Worm (Caenorhabditis elegans) whole organism, L4/young adult: ENCODE results near the gene F10C2.7.
A peak's percentile ranks its signal among the peaks of the same experiment; 100 is the strongest.

ENCODE experiments used
- W03F9.2 ChIP-seq: fragments of 150-350 bp; optimal IDR thresholded peaks from 2 replicates; lab custom pipeline; 2014; ENCODE audit warnings: missing biosample characterization, missing genetic modification characterization
- dao-5 ChIP-seq: sonication (generic microtip); optimal IDR thresholded peaks from 2 replicates; lab custom pipeline; 2016; ENCODE audit warnings: missing genotype, missing genetic modification characterization, moderate library complexity, missing compliant biosample characterization
- him-1 ChIP-seq: sonication (generic microtip); optimal IDR thresholded peaks from 2 replicates; lab custom pipeline; 2016; ENCODE audit warnings: missing genotype, missing genetic modification reagents, missing genetic modification characterization, missing compliant biosample characterization

Gene F10C2.7

DNA sequence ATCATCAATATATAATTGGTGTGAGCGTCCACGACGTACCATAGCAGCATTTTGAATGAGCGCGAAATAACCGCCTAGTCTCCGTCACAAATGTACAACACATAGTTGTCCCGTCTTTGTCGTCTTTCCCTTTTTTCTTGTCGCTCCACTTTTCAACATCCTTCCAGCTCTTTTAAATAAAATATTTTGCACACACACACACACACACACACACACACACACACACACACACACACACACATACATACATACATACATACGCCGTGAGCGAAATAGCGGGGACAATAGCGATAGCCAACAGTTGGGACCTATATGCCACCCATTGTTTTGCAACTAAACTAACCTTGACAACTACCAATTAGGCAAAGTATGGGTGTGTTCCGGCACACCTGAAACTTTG, 15.4 kb upstream of the F10C2.7 start:
- TF ChIP-seq W03F9.2 (tag; lab: Kevin White, UChicago) (no peak), him-1 (tag; lab: Kevin White, UChicago) (no peak), dao-5 (tag; lab: Kevin White, UChicago) (no peak)

- TF ChIP-seq him-1 (tag; lab: Kevin White, UChicago), result peak; percentile 60
- TF ChIP-seq dao-5 (tag; lab: Kevin White, UChicago), result no peak
These were observed 14.9 kb upstream of the F10C2.7 start for ce11 chrV:12038783-12039182.

- TF ChIP-seq him-1 (tag; lab: Kevin White, UChicago), result no peak
- no peak for TF ChIP-seq dao-5 (tag; lab: Kevin White, UChicago)
- no peak for TF ChIP-seq W03F9.2 (tag; lab: Kevin White, UChicago)
These were observed 13.9 kb upstream of the F10C2.7 start for ce11 chrV:12039755-12040154.

DNA sequence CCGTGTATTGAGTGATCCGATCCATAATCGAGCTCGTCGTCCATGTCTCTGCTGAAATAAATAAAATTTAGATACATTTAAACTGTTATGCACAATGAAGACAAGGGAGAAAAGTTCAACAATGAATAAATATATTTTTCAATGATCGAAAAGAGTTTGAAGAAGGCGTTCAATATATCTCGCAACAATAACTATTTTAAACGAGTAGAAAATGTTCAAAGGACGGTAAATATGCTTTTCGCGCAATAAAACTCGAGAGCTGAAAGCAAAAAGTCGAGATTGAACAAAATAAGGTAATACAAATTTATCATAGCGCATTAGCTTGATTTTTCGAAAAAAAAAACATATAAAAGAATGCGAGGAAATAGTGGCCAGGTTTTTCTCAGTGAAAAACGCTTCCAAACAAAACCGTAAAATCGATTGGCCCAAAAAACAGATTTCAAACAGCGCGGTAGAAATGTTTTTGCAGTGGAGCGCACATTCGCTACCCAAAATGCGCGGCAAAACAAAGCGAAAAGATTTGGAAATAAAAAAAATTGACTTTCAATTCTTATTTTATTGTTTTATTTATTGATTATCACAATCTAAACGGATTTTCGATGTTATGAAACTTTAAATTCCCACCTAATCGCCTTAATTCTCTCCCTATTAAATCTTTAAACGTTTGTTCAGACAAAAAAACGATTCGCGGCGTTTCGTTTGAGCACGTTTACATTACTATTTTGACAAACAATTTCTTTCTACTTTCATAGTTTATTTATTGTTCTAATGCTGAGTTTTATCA, 12.7 kb upstream of the F10C2.7 start, which contains the start of the genes kup-1 and F10C2.4:
kup-1 (minus strand) TSS at position 51 of the 784 bp plus-strand sequence.
F10C2.4 (plus strand) TSS at position 734 of the 784 bp plus-strand sequence.
- no peak for TF ChIP-seq W03F9.2 (tag; lab: Kevin White, UChicago)
- no peak for TF ChIP-seq dao-5 (tag; lab: Kevin White, UChicago)
- TF ChIP-seq him-1 (tag; lab: Kevin White, UChicago), result no peak

ce11 chrV:12045132-12045531, 8.6 kb upstream of the F10C2.7 start, which contains the start of gene F10C2.5:
TSS of gene F10C2.5 (plus strand) at chrV:12045432.
- TF ChIP-seq him-1 (tag; lab: Kevin White, UChicago) (no peak), dao-5 (tag; lab: Kevin White, UChicago) (no peak), W03F9.2 (tag; lab: Kevin White, UChicago) (no peak)

ce11 chrV:12047735-12048134, 6.0 kb upstream of the F10C2.7 start:
- no peak for TF ChIP-seq him-1 (tag; lab: Kevin White, UChicago)
- no peak for TF ChIP-seq dao-5 (tag; lab: Kevin White, UChicago)
- no peak for TF ChIP-seq W03F9.2 (tag; lab: Kevin White, UChicago)

- TF ChIP-seq him-1 (tag; lab: Kevin White, UChicago) (no peak), dao-5 (tag; lab: Kevin White, UChicago) (no peak)
These were observed 5.3 kb upstream of the F10C2.7 start, which contains the start of gene dars-2 for ce11 chrV:12048445-12048844. TSS of gene dars-2 (plus strand) at chrV:12048745.

ce11 chrV:12059719-12060118, 6.0 kb downstream of the F10C2.7 start, which contains the start of gene R07B7.2:
TSS of gene R07B7.2 (minus strand) at chrV:12059753.
- TF ChIP-seq him-1 (tag; lab: Kevin White, UChicago) (no peak), W03F9.2 (tag; lab: Kevin White, UChicago) (no peak), dao-5 (tag; lab: Kevin White, UChicago) (no peak)

DNA sequence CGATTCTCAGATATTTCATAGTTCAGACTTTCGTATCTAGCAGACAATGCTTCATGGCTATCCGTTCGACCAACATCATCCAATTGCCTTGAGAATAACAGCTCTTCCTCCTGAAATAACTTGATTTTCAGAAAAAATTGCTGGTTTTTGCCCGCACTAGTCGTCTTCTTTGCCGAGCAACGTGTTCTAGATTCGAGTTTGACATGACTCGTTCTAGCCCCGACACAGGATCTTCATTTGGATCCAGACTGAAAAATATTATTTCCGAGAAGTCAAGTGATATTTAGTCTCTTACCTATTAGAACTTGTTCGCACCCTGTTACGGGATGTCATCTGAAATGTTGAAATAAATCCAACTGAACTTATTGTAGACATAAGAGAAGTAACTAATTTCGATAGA, 9.3 kb downstream of the F10C2.7 start, which contains the start of gene clh-6:
clh-6 (minus strand) TSS at position 333 of the 400 bp plus-strand sequence.
- TF ChIP-seq him-1 (tag; lab: Kevin White, UChicago), result no peak
- TF ChIP-seq W03F9.2 (tag; lab: Kevin White, UChicago), result no peak
- no peak for TF ChIP-seq dao-5 (tag; lab: Kevin White, UChicago)

DNA sequence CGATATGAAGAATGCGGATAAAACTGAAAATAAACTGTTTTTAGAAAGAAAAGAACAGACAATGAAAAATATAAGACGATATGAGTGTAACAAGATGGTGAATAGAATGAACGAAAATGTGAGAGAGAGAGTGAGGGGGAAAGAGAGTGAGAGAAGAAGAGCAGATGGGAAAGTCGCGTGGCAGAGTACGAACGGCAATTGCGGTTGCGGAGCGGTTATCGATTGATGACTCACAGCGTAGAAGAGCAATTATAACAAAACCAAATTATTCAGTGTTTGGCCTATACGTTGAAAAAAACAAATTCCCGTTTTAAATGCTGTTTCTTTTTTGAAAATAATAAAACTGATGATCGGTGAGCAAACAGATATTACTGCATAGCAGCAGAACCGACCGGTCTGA, 11.7 kb downstream of the F10C2.7 start, which contains the start of gene pqn-53:
pqn-53 (minus strand) TSS at position 23 of the 400 bp plus-strand sequence.
- no peak for TF ChIP-seq him-1 (tag; lab: Kevin White, UChicago)
- no peak for TF ChIP-seq dao-5 (tag; lab: Kevin White, UChicago)
- TF ChIP-seq W03F9.2 (tag; lab: Kevin White, UChicago), result no peak

ce11 chrV:12065859-12066258, 12.2 kb downstream of the F10C2.7 start:
- no peak for TF ChIP-seq him-1 (tag; lab: Kevin White, UChicago)
- TF ChIP-seq W03F9.2 (tag; lab: Kevin White, UChicago), result peak; percentile 39
- no peak for TF ChIP-seq dao-5 (tag; lab: Kevin White, UChicago)

ce11 chrV:12068437-12068836, 14.7 kb downstream of the F10C2.7 start, which contains the start of gene kmo-2:
TSS of gene kmo-2 (minus strand) at chrV:12068537.
- TF ChIP-seq him-1 (tag; lab: Kevin White, UChicago) (no peak), dao-5 (tag; lab: Kevin White, UChicago) (no peak), W03F9.2 (tag; lab: Kevin White, UChicago) (no peak)

ce11 chrV:12070419-12070818, 16.7 kb downstream of the F10C2.7 start, which contains the start of gene kmo-1:
TSS of gene kmo-1 (minus strand) at chrV:12070519.
- TF ChIP-seq dao-5 (tag; lab: Kevin White, UChicago) (no peak), W03F9.2 (tag; lab: Kevin White, UChicago) (no peak), him-1 (tag; lab: Kevin White, UChicago) (no peak)
